Fruit fly (Drosophila melanogaster): ENCODE results near the gene tant.
A peak's percentile ranks its signal among the peaks of the same experiment; 100 is the strongest.

tant gene

DNA sequence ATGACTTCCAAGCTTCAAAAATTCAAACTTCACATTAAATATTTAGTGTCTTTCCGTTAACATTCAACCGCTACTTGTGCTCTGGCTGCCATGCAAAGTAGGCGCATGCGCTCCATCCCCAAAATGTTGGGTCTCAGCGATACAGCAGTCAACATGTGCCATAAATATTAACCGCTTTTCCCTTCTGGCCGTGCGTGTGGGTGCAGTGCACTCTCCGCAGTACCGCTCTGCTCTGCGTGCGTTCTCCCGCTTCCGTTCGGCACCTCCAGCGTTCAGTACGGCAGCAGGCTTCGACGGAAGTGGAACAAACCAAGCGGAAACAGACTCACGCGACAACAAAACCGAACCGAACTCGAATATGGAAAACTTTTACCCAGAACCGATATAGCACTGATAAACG is 21.5 kb downstream of the tant start, which contains the start of gene ssp6:
ssp6 (plus strand) TSS at position 294 of the 400 bp plus-strand sequence.
- TF ChIP-seq psq (GFP tag; optimal IDR thresholded peaks at IDR 0.05), result no peak
- TF ChIP-seq fru (GFP tag; optimal IDR thresholded peaks at IDR 0.05), result no peak
- TF ChIP-seq OdsH (GFP tag; optimal IDR thresholded peaks at IDR 0.05), result no peak
- peak; percentile 2 for TF ChIP-seq Dif (GFP tag; optimal IDR thresholded peaks at IDR 0.05; ENCODE audit: partially characterized antibody)

DNA sequence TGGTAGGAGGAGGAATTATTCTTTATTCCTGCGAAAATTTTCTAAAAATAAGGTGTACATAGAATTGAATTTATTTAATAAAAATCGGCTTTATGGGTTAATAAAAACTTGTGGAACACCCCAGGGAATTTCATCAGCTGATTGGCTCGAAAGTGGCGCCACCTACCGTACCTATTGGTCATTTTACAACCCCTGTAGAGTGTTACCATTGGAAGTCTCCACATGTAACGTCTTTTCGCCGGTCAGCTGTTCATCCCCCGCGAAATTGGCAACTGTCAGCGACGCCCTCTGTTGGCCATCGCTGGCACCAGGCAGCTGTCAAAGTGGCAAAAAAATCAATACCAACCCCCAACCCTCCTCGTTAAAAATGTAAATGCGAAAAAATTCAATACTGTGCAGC is 27.6 kb downstream of the tant start, which contains the start of gene CG13293:
CG13293 (plus strand) TSS at position 323 of the 400 bp plus-strand sequence.
- TF ChIP-seq fru (GFP tag; optimal IDR thresholded peaks at IDR 0.05), result no peak
- TF ChIP-seq sage (GFP tag; optimal IDR thresholded peaks at IDR 0.05), result no peak

DNA sequence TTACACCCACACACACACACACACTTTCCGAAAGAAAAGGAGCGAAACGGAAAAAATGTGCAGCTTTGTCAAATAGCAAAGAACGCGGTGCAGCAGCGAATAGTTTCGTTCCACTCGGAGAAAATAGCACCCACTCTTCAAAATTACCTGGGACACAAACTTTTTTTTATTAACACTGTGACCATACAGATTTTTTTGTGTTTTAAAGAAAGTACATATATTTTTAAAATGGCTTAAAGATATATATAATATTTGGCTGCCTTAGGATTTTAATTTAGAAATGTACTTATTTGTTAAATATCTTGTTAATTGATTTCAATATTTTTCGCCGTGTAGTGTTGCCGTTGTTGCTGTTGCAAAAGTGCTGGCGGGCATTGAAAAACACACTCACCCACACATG is 29.5 kb downstream of the tant start:
- TF ChIP-seq CG32264 (GFP tag; optimal IDR thresholded peaks at IDR 0.05) (no peak), GATAd (GFP tag; optimal IDR thresholded peaks at IDR 0.05) (no peak), Mio (GFP tag; optimal IDR thresholded peaks at IDR 0.05) (no peak), Hr78 (GFP tag; optimal IDR thresholded peaks at IDR 0.05) (no peak), dmrt93B (GFP tag; optimal IDR thresholded peaks at IDR 0.05) (no peak), HLH106 (tag; optimal IDR thresholded peaks at IDR 0.05) (no peak)

DNA sequence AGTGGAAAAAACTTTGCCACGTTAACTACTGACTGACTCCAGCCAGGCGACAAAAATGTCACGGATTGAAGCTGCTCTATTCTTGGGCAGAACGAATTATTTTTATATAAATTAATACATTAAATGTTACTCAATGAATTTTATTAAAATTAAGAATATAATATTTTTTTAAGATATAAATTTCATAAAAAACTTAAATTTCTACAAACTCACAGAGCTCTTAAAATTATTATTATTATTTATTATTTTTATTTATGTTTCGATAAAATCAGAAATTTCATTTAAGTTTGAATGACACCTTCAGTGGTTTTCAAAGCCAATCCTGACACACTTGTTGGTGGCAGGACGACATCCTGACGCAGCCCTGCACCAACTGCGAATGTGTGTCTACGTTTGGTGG is 30.2 kb downstream of the tant start:
- no peak for TF ChIP-seq GATAd (GFP tag; optimal IDR thresholded peaks at IDR 0.05)
- peak; percentile 21 for TF ChIP-seq h (GFP tag; optimal IDR thresholded peaks at IDR 0.05)
- peak; percentile 30 for TF ChIP-seq HLH106 (tag; optimal IDR thresholded peaks at IDR 0.05)
- no peak for TF ChIP-seq CG9705 (GFP tag; optimal IDR thresholded peaks at IDR 0.05)
- no peak for TF ChIP-seq sv (GFP tag; optimal IDR thresholded peaks at IDR 0.05)
- no peak for TF ChIP-seq lola (GFP tag; optimal IDR thresholded peaks at IDR 0.05)
- no peak for TF ChIP-seq dl (GFP tag; optimal IDR thresholded peaks at IDR 0.05; ENCODE audit: insufficient read depth in 1 of 2, partially characterized antibody in 2 of 2)
- TF ChIP-seq CrebA (GFP tag; optimal IDR thresholded peaks at IDR 0.05; ENCODE audit: borderline replicate concordance), result no peak
- peak; percentile 23 for TF ChIP-seq OdsH (GFP tag; optimal IDR thresholded peaks at IDR 0.05)
- TF ChIP-seq Sp1 (GFP tag; optimal IDR thresholded peaks at IDR 0.05), result peak; percentile 32
- TF ChIP-seq Abd-B (GFP tag; optimal IDR thresholded peaks at IDR 0.05), result no peak
- TF ChIP-seq Dfd (GFP tag; optimal IDR thresholded peaks at IDR 0.05), result no peak
- TF ChIP-seq Jra (GFP tag; optimal IDR thresholded peaks at IDR 0.05), result no peak
- TF ChIP-seq N (GFP tag; optimal IDR thresholded peaks at IDR 0.05), result no peak
- TF ChIP-seq woc (GFP tag; optimal IDR thresholded peaks at IDR 0.05), result no peak
- TF ChIP-seq Rel (GFP tag; optimal IDR thresholded peaks at IDR 0.05), result no peak
- no peak for TF ChIP-seq Rel (tag; optimal IDR thresholded peaks at IDR 0.05)
- no peak for TF ChIP-seq Dif (GFP tag; optimal IDR thresholded peaks at IDR 0.05; ENCODE audit: partially characterized antibody)
- no peak for TF ChIP-seq sage (GFP tag; optimal IDR thresholded peaks at IDR 0.05)
- TF ChIP-seq rgr (GFP tag; optimal IDR thresholded peaks at IDR 0.05), result peak; percentile 30
- TF ChIP-seq psq (GFP tag; optimal IDR thresholded peaks at IDR 0.05), result peak; percentile 42
- peak in 1 of 2 experiments; percentile 24 for TF ChIP-seq foxo (GFP tag; optimal IDR thresholded peaks at IDR 0.05)
- no peak for TF ChIP-seq Myc (optimal IDR thresholded peaks at IDR 0.05)
- no peak for TF ChIP-seq tai (GFP tag; optimal IDR thresholded peaks at IDR 0.05)
- TF ChIP-seq br (GFP tag; optimal IDR thresholded peaks at IDR 0.05), result no peak
- TF ChIP-seq dsf (GFP tag; optimal IDR thresholded peaks at IDR 0.05; ENCODE audit: borderline replicate concordance), result no peak
- TF ChIP-seq Hr83 (GFP tag; optimal IDR thresholded peaks at IDR 0.05; ENCODE audit: poor library complexity, severe bottlenecking), result no peak
- TF ChIP-seq Hr78 (GFP tag; optimal IDR thresholded peaks at IDR 0.05), result no peak
- TF ChIP-seq brk (GFP tag; optimal IDR thresholded peaks at IDR 0.05), result no peak
- TF ChIP-seq Vsx2 (GFP tag; optimal IDR thresholded peaks at IDR 0.05; ENCODE audit: partially characterized antibody), result no peak
- TF ChIP-seq Hnf4 (GFP tag; optimal IDR thresholded peaks at IDR 0.05), result no peak
- no peak for TF ChIP-seq Mio (GFP tag; optimal IDR thresholded peaks at IDR 0.05)

All from whole organism, wandering third instar larva.